Worm (Caenorhabditis elegans): ENCODE data around the gene nhr-88.

DNA sequence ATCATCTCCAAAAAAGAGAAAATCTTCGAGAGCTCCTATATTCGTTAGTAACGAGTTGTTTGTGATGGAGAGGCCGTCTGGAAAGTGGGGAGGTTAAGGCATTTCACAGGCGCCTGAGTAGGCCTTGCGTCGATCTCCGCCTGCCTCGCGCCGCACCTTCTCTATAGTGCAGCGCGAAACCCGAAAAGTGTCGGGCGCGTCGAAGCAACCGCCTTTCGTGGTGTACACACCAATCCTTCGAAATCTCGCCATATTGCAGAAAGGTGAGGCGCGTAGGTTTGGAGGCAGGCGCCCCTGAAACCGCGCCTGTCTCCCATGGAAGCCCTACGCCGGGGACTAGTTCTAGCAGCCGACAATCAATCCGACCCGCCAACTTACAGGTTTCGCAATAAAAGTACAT lies 46.6 kb upstream of the nhr-88 start:
- TF ChIP-seq tab-1 (GFP tag; IDR thresholded peaks at IDR 0.05), result no peak
- no peak for TF ChIP-seq med-1 (GFP tag; optimal IDR thresholded peaks at IDR 0.05; ENCODE audit: insufficient read depth)
- TF ChIP-seq ztf-29 (GFP tag; IDR thresholded peaks at IDR 0.05), result no peak
